Fruit fly (Drosophila melanogaster): ENCODE data around the gene CG32228.

Gene CG32228

dm6 chr3L:20241987-20242982, 23.3 kb upstream of the CG32228 start (continued):
- TF ChIP-seq Eip74EF (GFP tag; optimal IDR thresholded peaks at IDR 0.05) (peak in 1 of 2 experiments; percentile 0), crol (GFP tag; IDR thresholded peaks at IDR 0.05) (no peak), pum (GFP tag; optimal IDR thresholded peaks at IDR 0.05) (no peak), stc (GFP tag; IDR thresholded peaks at IDR 0.05) (peak; percentile 59), CG4730 (GFP tag; IDR thresholded peaks at IDR 0.05) (peak; percentile 48; the same call in 1 of the 2 replicates), CG13296 (GFP tag; optimal IDR thresholded peaks at IDR 0.05) (peak; percentile 63), CG6272 (GFP tag; IDR thresholded peaks at IDR 0.05) (peak; percentile 42), Doc2 (GFP tag; IDR thresholded peaks at IDR 0.05) (no peak), CG8944 (GFP tag; optimal IDR thresholded peaks at IDR 0.05) (peak; percentile 11), Aef1 (GFP tag; IDR thresholded peaks at IDR 0.05) (peak; percentile 35), CG14014 (GFP tag; IDR thresholded peaks at IDR 0.05) (peak; percentile 43; the same call in 1 of the 2 replicates), Atf6 (GFP tag; IDR thresholded peaks at IDR 0.05) (peak; percentile 49; the same call in 1 of the 2 replicates), p53 (GFP tag; optimal IDR thresholded peaks at IDR 0.05) (no peak), Fer3 (tag; optimal IDR thresholded peaks at IDR 0.05) (peak; percentile 29), NK7.1 (GFP tag; optimal IDR thresholded peaks at IDR 0.05) (no peak), psq (GFP tag; optimal IDR thresholded peaks at IDR 0.05) (peak; percentile 13), H15 (GFP tag; IDR thresholded peaks at IDR 0.05) (peak; percentile 10; the same call in 1 of the 3 replicates), CG32767 (GFP tag; IDR thresholded peaks at IDR 0.05) (no peak), CG4820 (GFP tag; optimal IDR thresholded peaks at IDR 0.05) (peak; percentile 32), CG18619 (GFP tag; optimal IDR thresholded peaks at IDR 0.05) (peak; percentile 53), trem (tag; optimal IDR thresholded peaks at IDR 0.05) (peak; percentile 10), pan (optimal IDR thresholded peaks at IDR 0.05) (no peak), pan (GFP tag; optimal IDR thresholded peaks at IDR 0.05 in 1 of 2, IDR thresholded peaks at IDR 0.05 in 1 of 2) (peak in 1 of 2 experiments; percentile 68), Sox102F (GFP tag; optimal IDR thresholded peaks at IDR 0.05) (peak; percentile 70), CG2678 (tag; optimal IDR thresholded peaks at IDR 0.05) (peak; percentile 81), vnd (GFP tag; IDR thresholded peaks at IDR 0.05; ENCODE audit: partially characterized antibody) (peak; percentile 54; the same call in 2 of the 3 replicates), CG11695 (GFP tag; IDR thresholded peaks at IDR 0.05) (peak; percentile 49; the same call in 2 of the 3 replicates), Opbp (GFP tag; IDR thresholded peaks at IDR 0.05; ENCODE audit: partially characterized antibody) (peak; percentile 62; the same call in 1 of the 3 replicates), CG3163 (GFP tag; optimal IDR thresholded peaks at IDR 0.05) (no peak), CG16863 (GFP tag; optimal IDR thresholded peaks at IDR 0.05) (no peak), D19B (GFP tag; optimal IDR thresholded peaks at IDR 0.05) (peak; percentile 44), dmrt11E (tag; optimal IDR thresholded peaks at IDR 0.05) (peak; percentile 30), wek (GFP tag; optimal IDR thresholded peaks at IDR 0.05) (no peak), ssp (GFP tag; IDR thresholded peaks at IDR 0.05) (peak; percentile 56), fd3F (GFP tag; optimal IDR thresholded peaks at IDR 0.05) (peak; percentile 44), tup (GFP tag; optimal IDR thresholded peaks at IDR 0.05) (no peak), CG6854 (GFP tag; optimal IDR thresholded peaks at IDR 0.05) (no peak), CG31441 (GFP tag; IDR thresholded peaks at IDR 0.05) (no peak; the same call in none of the 2 replicates), repo (GFP tag; optimal IDR thresholded peaks at IDR 0.05) (no peak), CG12659 (GFP tag; optimal IDR thresholded peaks at IDR 0.05) (peak; percentile 72), CG4707 (GFP tag; optimal IDR thresholded peaks at IDR 0.05) (no peak), inv (GFP tag; IDR thresholded peaks at IDR 0.05; ENCODE audit: partially characterized antibody) (peak; percentile 63), HLH3B (GFP tag; IDR thresholded peaks at IDR 0.05) (peak; percentile 15; the same call in 1 of the 2 replicates), CG14860 (GFP tag; IDR thresholded peaks at IDR 0.05; ENCODE audit: partially characterized antibody) (peak; percentile 58; the same call in 2 of the 3 replicates), CG31388 (GFP tag; optimal IDR thresholded peaks at IDR 0.05) (peak; percentile 15), grn (GFP tag; optimal IDR thresholded peaks at IDR 0.05) (no peak), sens-2 (GFP tag; IDR thresholded peaks at IDR 0.05) (no peak), scrt (GFP tag; optimal IDR thresholded peaks at IDR 0.05) (peak; percentile 3)
